Worm (Caenorhabditis elegans): ENCODE data around the gene W02D7.8.

ce11 chrV:8266232-8266631 is 40.0 kb downstream of the W02D7.8 start, which contains the start of gene F21F8.5:
- no peak for TF ChIP-seq ama-1 (optimal IDR thresholded peaks at IDR 0.05)
- no peak for TF ChIP-seq hmbx-1 (tag; optimal IDR thresholded peaks at IDR 0.05)
- no peak for TF ChIP-seq hnd-1 (tag; optimal IDR thresholded peaks at IDR 0.05)
- no peak for TF ChIP-seq flt-1 (GFP tag; IDR thresholded peaks at IDR 0.05)

Data from whole organism, early embryonic.